Worm (Caenorhabditis elegans): ENCODE data around the gene nas-28.

Gene nas-28

ce11 chrIII:6163381-6163780, 19.6 kb downstream of the nas-28 start:
- TF ChIP-seq lin-39 (tag; optimal IDR thresholded peaks at IDR 0.05) (no peak), nhr-21 (tag; optimal IDR thresholded peaks at IDR 0.05) (no peak), sma-3 (GFP tag; optimal IDR thresholded peaks at IDR 0.05) (no peak), fos-1 (tag; optimal IDR thresholded peaks at IDR 0.05) (no peak), mbf-1 (tag; optimal IDR thresholded peaks at IDR 0.05) (no peak), C34F6.9 (tag; optimal IDR thresholded peaks at IDR 0.05) (no peak), zag-1 (tag; optimal IDR thresholded peaks at IDR 0.05) (no peak), mdl-1 (tag; optimal IDR thresholded peaks at IDR 0.05) (no peak), nhr-237 (tag; optimal IDR thresholded peaks at IDR 0.05) (no peak), skn-1 (tag; optimal IDR thresholded peaks at IDR 0.05) (no peak), ztf-4 (tag; optimal IDR thresholded peaks at IDR 0.05) (no peak), egl-27 (tag; optimal IDR thresholded peaks at IDR 0.05) (no peak), ztf-11 (tag; optimal IDR thresholded peaks at IDR 0.05) (no peak), R02D3.7 (tag; optimal IDR thresholded peaks at IDR 0.05) (no peak), ztf-1 (GFP tag; conservative IDR thresholded peaks at IDR 0.05) (no peak), sma-9 (GFP tag; optimal IDR thresholded peaks at IDR 0.05) (no peak), sma-9 (tag; optimal IDR thresholded peaks at IDR 0.05) (no peak), nhr-129 (tag; optimal IDR thresholded peaks at IDR 0.05) (no peak)

- TF ChIP-seq egl-27 (tag; optimal IDR thresholded peaks at IDR 0.05) (peak; percentile 15), F13H6.1 (tag; optimal IDR thresholded peaks at IDR 0.05) (peak; percentile 52), elt-3 (tag; optimal IDR thresholded peaks at IDR 0.05) (no peak), ZK546.5 (tag; optimal IDR thresholded peaks at IDR 0.05) (no peak), R02D3.7 (tag; optimal IDR thresholded peaks at IDR 0.05) (no peak), dmd-4 (tag; optimal IDR thresholded peaks at IDR 0.05) (no peak), lin-39 (tag; optimal IDR thresholded peaks at IDR 0.05) (no peak), fos-1 (tag; optimal IDR thresholded peaks at IDR 0.05) (peak; percentile 95), nhr-11 (tag; optimal IDR thresholded peaks at IDR 0.05) (peak; percentile 39), lsy-2 (tag; optimal IDR thresholded peaks at IDR 0.05) (peak; percentile 57 to 68), mdl-1 (tag; optimal IDR thresholded peaks at IDR 0.05) (peak in 1 of 2 experiments; percentile 13), lin-11 (tag; optimal IDR thresholded peaks at IDR 0.05) (peak; percentile 70), lin-13 (GFP tag; optimal IDR thresholded peaks at IDR 0.05) (peak; percentile 39), sem-4 (tag; optimal IDR thresholded peaks at IDR 0.05) (no peak), mab-5 (tag; optimal IDR thresholded peaks at IDR 0.05) (no peak), gmeb-1 (tag; optimal IDR thresholded peaks at IDR 0.05) (peak; percentile 72), ztf-11 (tag; optimal IDR thresholded peaks at IDR 0.05) (no peak), alr-1 (tag; optimal IDR thresholded peaks at IDR 0.05) (no peak), blmp-1 (tag; optimal IDR thresholded peaks at IDR 0.05; ENCODE audit: insufficient read depth) (peak; percentile 18), ama-1 (optimal IDR thresholded peaks at IDR 0.05) (no peak), C34F6.9 (tag; optimal IDR thresholded peaks at IDR 0.05) (peak; percentile 41), mbf-1 (tag; optimal IDR thresholded peaks at IDR 0.05) (peak; percentile 21), snpc-4 (tag; optimal IDR thresholded peaks at IDR 0.05) (peak; percentile 15), ceh-16 (tag; optimal IDR thresholded peaks at IDR 0.05) (no peak), nhr-12 (tag; optimal IDR thresholded peaks at IDR 0.05) (no peak), ceh-82 (tag; optimal IDR thresholded peaks at IDR 0.05) (no peak), nhr-237 (tag; optimal IDR thresholded peaks at IDR 0.05) (no peak), unc-55 (GFP tag; optimal IDR thresholded peaks at IDR 0.05) (peak; percentile 63), crh-2 (tag; optimal IDR thresholded peaks at IDR 0.05) (peak; percentile 47), zag-1 (tag; optimal IDR thresholded peaks at IDR 0.05) (no peak), nhr-23 (tag; optimal IDR thresholded peaks at IDR 0.05) (no peak), sma-3 (GFP tag; optimal IDR thresholded peaks at IDR 0.05) (peak; percentile 56), nhr-129 (tag; optimal IDR thresholded peaks at IDR 0.05) (peak; percentile 72), unc-39 (tag; optimal IDR thresholded peaks at IDR 0.05) (no peak), nhr-21 (tag; optimal IDR thresholded peaks at IDR 0.05) (peak; percentile 60), nhr-10 (tag; optimal IDR thresholded peaks at IDR 0.05) (peak; percentile 18), ztf-4 (tag; optimal IDR thresholded peaks at IDR 0.05) (peak; percentile 54), nhr-6 (tag; optimal IDR thresholded peaks at IDR 0.05) (no peak), skn-1 (tag; optimal IDR thresholded peaks at IDR 0.05) (peak; percentile 68), peb-1 (tag; optimal IDR thresholded peaks at IDR 0.05) (no peak), ztf-1 (GFP tag; conservative IDR thresholded peaks at IDR 0.05) (no peak), sma-9 (GFP tag; optimal IDR thresholded peaks at IDR 0.05) (peak; percentile 64), sma-9 (tag; optimal IDR thresholded peaks at IDR 0.05) (no peak), elt-1 (tag; optimal IDR thresholded peaks at IDR 0.05) (no peak), unc-62 (GFP tag; optimal IDR thresholded peaks at IDR 0.05) (no peak), nhr-25 (tag; optimal IDR thresholded peaks at IDR 0.05) (peak; percentile 36), aly-2 (tag; optimal IDR thresholded peaks at IDR 0.05) (no peak), nhr-77 (tag; optimal IDR thresholded peaks at IDR 0.05) (no peak), Y55F3AM.14 (GFP tag; optimal IDR thresholded peaks at IDR 0.05) (no peak)
Observed at ce11 chrIII:6158642-6159475, 24.2 kb downstream of the nas-28 start, which contains the start of gene nfm-1. Gene nfm-1, plus strand, starts transcription at chrIII:6159453.

Data from whole organism, L2 larva.